Fruit fly (Drosophila melanogaster) whole organism, embryonic: Measurements from ENCODE around the gene CG11000.

Source experiments
- Adf1 ChIP-seq: fragments of 200-800 bp; sonication (Bioruptor generic); IDR thresholded peaks from 2 replicates; pipeline ENCODE4 v1.3.6; 2022; ENCODE audit warnings: missing biosample characterization, missing genetic modification characterization
- Atf3 ChIP-seq: fragments of 200-800 bp; sonication (Bioruptor generic); optimal IDR thresholded peaks from 3 replicates; lab custom pipeline; 2016; ENCODE audit warnings: missing biosample characterization, missing genetic modification characterization
- Bgb ChIP-seq: fragments of 200-800 bp; sonication (Bioruptor generic); IDR thresholded peaks from 2 replicates; pipeline ENCODE4 v1.3.6; 2022; ENCODE audit warnings: missing biosample characterization, missing genetic modification characterization; ENCODE audit not compliant: partially characterized antibody
- CG10267 ChIP-seq: fragments of 200-800 bp; sonication (Bioruptor generic); optimal IDR thresholded peaks from 2 replicates; lab custom pipeline; 2018; ENCODE audit warnings: missing biosample characterization, mild to moderate bottlenecking, missing genetic modification characterization, moderate library complexity
- CG10366 ChIP-seq: fragments of 200-800 bp; sonication (Bioruptor generic); IDR thresholded peaks from 2 replicates; pipeline ENCODE4 v1.3.6; 2022; ENCODE audit warnings: missing biosample characterization, missing genetic modification characterization
- CG10654 ChIP-seq: fragments of 200-800 bp; sonication (Bioruptor generic); optimal IDR thresholded peaks from 2 replicates; lab custom pipeline; 2016; ENCODE audit warnings: missing biosample characterization, missing genetic modification characterization
- CG10959 ChIP-seq: fragments of 200-800 bp; sonication (Bioruptor generic); IDR thresholded peaks from 2 replicates; pipeline ENCODE4 v1.3.6; 2022; ENCODE audit warnings: missing biosample characterization, missing genetic modification characterization
- CG11398 ChIP-seq: fragments of 200-800 bp; sonication (Bioruptor generic); optimal IDR thresholded peaks from 2 replicates; lab custom pipeline; 2016; ENCODE audit warnings: missing biosample characterization, missing genetic modification characterization
- CG11504 ChIP-seq: fragments of 200-800 bp; sonication (Bioruptor generic); optimal IDR thresholded peaks from 3 replicates; lab custom pipeline; 2019; ENCODE audit warnings: missing biosample characterization, mild to moderate bottlenecking, missing genetic modification characterization, moderate library complexity
- CG12659 ChIP-seq: fragments of 200-800 bp; sonication (Bioruptor generic); optimal IDR thresholded peaks from 3 replicates; lab custom pipeline; 2017; ENCODE audit warnings: mild to moderate bottlenecking, missing biosample characterization, missing genetic modification reagents, missing genetic modification characterization
- CG14667 ChIP-seq: fragments of 200-800 bp; sonication (Bioruptor generic); IDR thresholded peaks from 2 replicates; pipeline ENCODE4 v1.3.6; 2022; ENCODE audit warnings: missing biosample characterization, missing genetic modification characterization
- CG14965 ChIP-seq: fragments of 200-800 bp; sonication (Bioruptor generic); optimal IDR thresholded peaks from 2 replicates; lab custom pipeline; 2016; ENCODE audit warnings: missing biosample characterization, missing genetic modification characterization, borderline replicate concordance
- CG1647 ChIP-seq: fragments of 200-800 bp; sonication (Bioruptor generic); optimal IDR thresholded peaks from 3 replicates; lab custom pipeline; 2016; ENCODE audit warnings: missing biosample characterization, missing genetic modification characterization
- CG2202 ChIP-seq: fragments of 200-800 bp; sonication (Bioruptor generic); optimal IDR thresholded peaks from 2 replicates; lab custom pipeline; 2018; ENCODE audit warnings: missing biosample characterization, mild to moderate bottlenecking, missing genetic modification characterization
- CG2678 ChIP-seq: fragments of 200-800 bp; sonication (Bioruptor generic); optimal IDR thresholded peaks from 3 replicates; lab custom pipeline; 2019; ENCODE audit warnings: missing biosample characterization, mild to moderate bottlenecking, missing genetic modification characterization, moderate library complexity
- CG32772 ChIP-seq: fragments of 200-800 bp; sonication (Bioruptor generic); IDR thresholded peaks from 2 replicates; pipeline ENCODE4 v1.3.6; 2022; ENCODE audit warnings: missing biosample characterization, missing genetic modification characterization
- CG4730 ChIP-seq: fragments of 200-800 bp; sonication (Bioruptor generic); IDR thresholded peaks from 2 replicates; pipeline ENCODE4 v1.3.6; 2022; ENCODE audit warnings: missing biosample characterization, missing genetic modification characterization
- CG8089 ChIP-seq: fragments of 200-800 bp; sonication (Bioruptor generic); optimal IDR thresholded peaks from 3 replicates; lab custom pipeline; 2016; ENCODE audit warnings: missing biosample characterization, missing genetic modification characterization
- CG8388 ChIP-seq: fragments of 200-800 bp; sonication (Bioruptor generic); optimal IDR thresholded peaks from 2 replicates; lab custom pipeline; 2019; ENCODE audit warnings: missing biosample characterization, mild to moderate bottlenecking, missing genetic modification characterization, moderate library complexity
- CG8765 ChIP-seq: fragments of 200-800 bp; sonication (Bioruptor generic); IDR thresholded peaks from 2 replicates; pipeline ENCODE4 v1.3.6; 2022; ENCODE audit warnings: missing biosample characterization, missing genetic modification characterization
- CG8944 ChIP-seq: fragments of 200-800 bp; sonication (Bioruptor generic); optimal IDR thresholded peaks from 3 replicates; lab custom pipeline; 2016; ENCODE audit warnings: missing biosample characterization, missing genetic modification characterization
- CG9797 ChIP-seq: fragments of 200-800 bp; sonication (Bioruptor generic); optimal IDR thresholded peaks from 3 replicates; lab custom pipeline; 2018; ENCODE audit warnings: missing biosample characterization, mild to moderate bottlenecking, missing genetic modification characterization
- Chrac-16 ChIP-seq: fragments of 200-800 bp; sonication (Bioruptor generic); optimal IDR thresholded peaks from 3 replicates; lab custom pipeline; 2016; ENCODE audit warnings: missing biosample characterization, missing genetic modification characterization
- Fer2 ChIP-seq: fragments of 200-800 bp; sonication (Bioruptor generic); optimal IDR thresholded peaks from 2 replicates; lab custom pipeline; 2018; ENCODE audit warnings: missing biosample characterization, mild to moderate bottlenecking, missing genetic modification characterization, moderate library complexity
- Kr ChIP-seq: fragments of 200-800 bp; sonication (Bioruptor generic); optimal IDR thresholded peaks from 2 replicates; lab custom pipeline; 2017; ENCODE audit warnings: missing biosample characterization, mild to moderate bottlenecking, missing genetic modification characterization
- Lpt ChIP-seq: fragments of >200 bp; optimal IDR thresholded peaks from 2 replicates; lab custom pipeline; 2018; ENCODE audit warnings: missing biosample characterization, missing genetic modification characterization
- Meics ChIP-seq: fragments of 200-800 bp; sonication (Bioruptor generic); optimal IDR thresholded peaks from 2 replicates; lab custom pipeline; 2017; ENCODE audit warnings: missing biosample characterization, mild to moderate bottlenecking, missing genetic modification characterization
- Mrtf ChIP-seq: fragments of 200-800 bp; sonication (Bioruptor generic); IDR thresholded peaks from 3 replicates; pipeline ENCODE4 v1.3.6; 2022; ENCODE audit warnings: missing biosample characterization, missing genetic modification characterization
- Nf-YC ChIP-seq: fragments of 200-800 bp; optimal IDR thresholded peaks from 3 replicates; lab custom pipeline; 2019; ENCODE audit warnings: missing biosample characterization, mild to moderate bottlenecking, missing genetic modification characterization, moderate library complexity
- Side ChIP-seq: fragments of 200-800 bp; sonication (Bioruptor generic); optimal IDR thresholded peaks from 2 replicates; lab custom pipeline; 2016; ENCODE audit warnings: missing biosample characterization, missing genetic modification characterization
- Six4 ChIP-seq: fragments of 200-800 bp; sonication (Bioruptor generic); optimal IDR thresholded peaks from 2 replicates; lab custom pipeline; 2016; ENCODE audit warnings: missing biosample characterization, missing genetic modification characterization
- bab2 ChIP-seq: fragments of 200-800 bp; sonication (Bioruptor generic); optimal IDR thresholded peaks from 2 replicates; lab custom pipeline; 2016; ENCODE audit warnings: missing biosample characterization, missing genetic modification characterization
- chm ChIP-seq: fragments of 200-800 bp; sonication (Bioruptor generic); IDR thresholded peaks from 2 replicates; pipeline ENCODE4 v1.3.6; 2022; ENCODE audit warnings: missing biosample characterization, missing genetic modification characterization
- cwo ChIP-seq: fragments of 200-800 bp; sonication (Bioruptor generic); optimal IDR thresholded peaks from 3 replicates; lab custom pipeline; 2017; ENCODE audit warnings: missing biosample characterization, missing genetic modification characterization, mild to moderate bottlenecking, moderate library complexity, missing genetic modification reagents
- fd96Cb ChIP-seq: fragments of 200-800 bp; sonication (Bioruptor generic); optimal IDR thresholded peaks from 2 replicates; lab custom pipeline; 2018; ENCODE audit warnings: missing biosample characterization, mild to moderate bottlenecking, missing genetic modification characterization, moderate library complexity
- hbn ChIP-seq: fragments of 200-800 bp; sonication (Bioruptor generic); IDR thresholded peaks from 2 replicates; pipeline ENCODE4 v1.3.6; 2022; ENCODE audit warnings: missing biosample characterization, missing genetic modification characterization; ENCODE audit not compliant: partially characterized antibody
- hth ChIP-seq: fragments of >200 bp; optimal IDR thresholded peaks from 2 replicates; lab custom pipeline; 2017; ENCODE audit warnings: inconsistent platforms
- ken ChIP-seq: fragments of 200-800 bp; sonication (Bioruptor generic); IDR thresholded peaks from 3 replicates; pipeline ENCODE4 v1.3.6; 2022; ENCODE audit warnings: missing biosample characterization, missing genetic modification characterization
- lbe ChIP-seq: fragments of 200-800 bp; sonication (Bioruptor generic); optimal IDR thresholded peaks from 2 replicates; lab custom pipeline; 2016; ENCODE audit warnings: missing biosample characterization, mild to moderate bottlenecking, missing genetic modification characterization
- lilli ChIP-seq: fragments of 200-800 bp; sonication (Bioruptor generic); optimal IDR thresholded peaks from 3 replicates; lab custom pipeline; 2016; ENCODE audit warnings: missing biosample characterization, missing genetic modification characterization
- luna ChIP-seq: fragments of 200-800 bp; sonication (Bioruptor generic); optimal IDR thresholded peaks from 2 replicates; lab custom pipeline; 2016; ENCODE audit warnings: missing biosample characterization, missing genetic modification characterization
- pnt ChIP-seq: fragments of 200-800 bp; sonication (Bioruptor generic); optimal IDR thresholded peaks from 3 replicates; lab custom pipeline; 2016; ENCODE audit warnings: missing biosample characterization, missing genetic modification characterization
- so ChIP-seq: fragments of 200-800 bp; sonication (Bioruptor generic); IDR thresholded peaks from 3 replicates; pipeline ENCODE4 v1.3.6; 2022; ENCODE audit warnings: missing biosample characterization, missing genetic modification characterization
- sr ChIP-seq: fragments of 200-800 bp; sonication (Bioruptor generic); IDR thresholded peaks from 3 replicates; pipeline ENCODE4 v1.3.6; 2022; ENCODE audit warnings: missing biosample characterization, missing genetic modification characterization
- toy ChIP-seq: fragments of 200-800 bp; sonication (Bioruptor generic); IDR thresholded peaks from 2 replicates; pipeline ENCODE4 v1.3.6; 2022; ENCODE audit warnings: missing biosample characterization, missing genetic modification characterization
- trem ChIP-seq: fragments of 200-800 bp; optimal IDR thresholded peaks from 3 replicates; lab custom pipeline; 2019; ENCODE audit warnings: missing biosample characterization, mild to moderate bottlenecking, missing genetic modification characterization, moderate library complexity
- ttk ChIP-seq: fragments of 200-800 bp; sonication (Bioruptor generic); IDR thresholded peaks from 2 replicates; pipeline ENCODE4 v2.1.2; 2022; ENCODE audit warnings: missing biosample characterization, missing genetic modification characterization
- tx ChIP-seq: fragments of 200-800 bp; sonication (Bioruptor generic); optimal IDR thresholded peaks from 2 replicates; lab custom pipeline; 2016; ENCODE audit warnings: missing biosample characterization, missing genetic modification characterization
- vvl ChIP-seq: fragments of 200-800 bp; sonication (Bioruptor generic); IDR thresholded peaks from 2 replicates; pipeline ENCODE4 v1.3.6; 2022; ENCODE audit warnings: missing biosample characterization, missing genetic modification characterization
- zen ChIP-seq: fragments of 200-800 bp; sonication (Bioruptor generic); optimal IDR thresholded peaks from 3 replicates; lab custom pipeline; 2018; ENCODE audit warnings: missing biosample characterization, mild to moderate bottlenecking, missing genetic modification characterization, moderate library complexity

CG11000 gene

dm6 chr3R:5778731-5779593, 23.2 kb upstream of the CG11000 start, which contains the start of gene jagn (continued):
- peak; percentile 32 for TF ChIP-seq Six4 (GFP tag; lab: Kevin White, UChicago)
- TF ChIP-seq CG11398 = peak; percentile 36
- no peak for TF ChIP-seq fd96Cb (tag; lab: Kevin White, UChicago)
- TF ChIP-seq so (GFP tag; lab: Robert Waterston, UW) = no peak
- peak; percentile 46 for TF ChIP-seq CG8089 (GFP tag; lab: Kevin White, UChicago)
- no peak for TF ChIP-seq Atf3 (GFP tag; lab: Kevin White, UChicago)
- TF ChIP-seq hbn (GFP tag; lab: Robert Waterston, UW) = peak; percentile 99
- peak; percentile 59 for TF ChIP-seq Side (GFP tag; lab: Kevin White, UChicago)
- TF ChIP-seq CG2678 (tag; lab: Kevin White, UChicago) = no peak
- TF ChIP-seq Bgb (GFP tag; lab: Robert Waterston, UW) = peak; percentile 100
- TF ChIP-seq Meics = peak; percentile 52
- peak; percentile 71 for TF ChIP-seq chm (GFP tag; lab: Robert Waterston, UW)
- peak; percentile 58 for TF ChIP-seq ttk (GFP tag; lab: Robert Waterston, UW)
- TF ChIP-seq toy (GFP tag; lab: Robert Waterston, UW) = peak; percentile 75
- TF ChIP-seq CG12659 (GFP tag; lab: Kevin White, UChicago) = peak; percentile 94
- peak; percentile 50 for TF ChIP-seq Nf-YC (tag; lab: Kevin White, UChicago)
- TF ChIP-seq zen (tag; lab: Kevin White, UChicago) = peak; percentile 42
- peak; percentile 60 for TF ChIP-seq bab2 (GFP tag; lab: Kevin White, UChicago)
- TF ChIP-seq CG11504 (tag; lab: Kevin White, UChicago) = no peak
- no peak for TF ChIP-seq CG1647 (GFP tag; lab: Kevin White, UChicago)
- peak; percentile 27 for TF ChIP-seq CG14667 (GFP tag; lab: Robert Waterston, UW)
- TF ChIP-seq CG10366 (GFP tag; lab: Robert Waterston, UW) = peak; percentile 45
- peak; percentile 39 for TF ChIP-seq Adf1
- TF ChIP-seq luna = peak; percentile 51
- TF ChIP-seq CG32772 (GFP tag; lab: Robert Waterston, UW) = 0 out of 2 replicates have a peak, but pooled peaks have one; percentile 38
- TF ChIP-seq ken = peak; percentile 48; the same call in 2 of the 3 replicates
- no peak for TF ChIP-seq CG10654
- TF ChIP-seq CG8388 (GFP tag; lab: Kevin White, UChicago) = peak; percentile 6
- no peak for TF ChIP-seq Fer2 (tag; lab: Kevin White, UChicago)
- peak; percentile 77 for TF ChIP-seq trem (tag; lab: Kevin White, UChicago)
- no peak for TF ChIP-seq CG10959
- TF ChIP-seq Lpt (GFP tag; lab: Kevin White, UChicago) = no peak
- TF ChIP-seq CG2202 (tag; lab: Kevin White, UChicago) = no peak
- TF ChIP-seq hth (lab: Kevin White, UChicago) = no peak
- TF ChIP-seq cwo = no peak
- TF ChIP-seq CG8944 (GFP tag; lab: Kevin White, UChicago) = peak; percentile 71
- peak; percentile 48 for TF ChIP-seq CG9797 (GFP tag; lab: Kevin White, UChicago)
- TF ChIP-seq CG14965 (GFP tag; lab: Kevin White, UChicago) = no peak
- peak; percentile 57; the same call in 1 of the 2 replicates for TF ChIP-seq CG8765 (GFP tag; lab: Robert Waterston, UW)
- TF ChIP-seq lbe (GFP tag; lab: Kevin White, UChicago) = peak; percentile 80
- TF ChIP-seq sr (GFP tag; lab: Robert Waterston, UW) = no peak
- peak; percentile 48 for TF ChIP-seq tx (GFP tag; lab: Kevin White, UChicago)
- TF ChIP-seq vvl (GFP tag; lab: Robert Waterston, UW) = peak; percentile 74
- peak; percentile 44 for TF ChIP-seq Chrac-16 (GFP tag; lab: Kevin White, UChicago)
- peak; percentile 82 for TF ChIP-seq lilli (GFP tag; lab: Kevin White, UChicago)
- peak; percentile 68; the same call in 2 of the 3 replicates for TF ChIP-seq Mrtf (GFP tag; lab: Robert Waterston, UW)
- TF ChIP-seq CG10267 (tag; lab: Kevin White, UChicago) = peak; percentile 73
- 0 out of 2 replicates have a peak, but pooled peaks have one; percentile 28 for TF ChIP-seq CG4730
- TF ChIP-seq Kr (GFP tag; lab: Kevin White, UChicago) = no peak
- TF ChIP-seq pnt = no peak
